Worm (Caenorhabditis elegans) whole organism, L4 larva: ENCODE data around the gene Y4C6B.4.

Source experiments
- F37D6.2 ChIP-seq: sonication (generic microtip); optimal IDR thresholded peaks from 2 replicates; lab custom pipeline; 2016; ENCODE audit warnings: mild to moderate bottlenecking, missing genetic modification characterization, missing compliant biosample characterization
- F44E2.7 ChIP-seq: fragments of 200-800 bp; sonication (Bioruptor generic); IDR thresholded peaks from 2 replicates; pipeline ENCODE4 v2.1.2; 2022; ENCODE audit warnings: missing genetic modification characterization, missing compliant biosample characterization
- R02D3.7 ChIP-seq: fragments of 150-350 bp; sonication (generic microtip); optimal IDR thresholded peaks from 3 replicates; lab custom pipeline; 2014; ENCODE audit warnings: missing biosample characterization, missing genetic modification characterization
- Y105C5A.15 ChIP-seq: fragments of 200-800 bp; sonication (Bioruptor generic); IDR thresholded peaks from 2 replicates; pipeline ENCODE4 v1.3.6; 2022; ENCODE audit warnings: missing genetic modification characterization, missing compliant biosample characterization
- Y48G9A.11 ChIP-seq: fragments of 200-800 bp; sonication (Bioruptor generic); IDR thresholded peaks from 2 replicates; pipeline ENCODE4 v1.3.6; 2022; ENCODE audit warnings: missing genetic modification reagents, missing genetic modification characterization, missing compliant biosample characterization
- Y75B8A.6 ChIP-seq: fragments of 200-800 bp; sonication (Bioruptor generic); IDR thresholded peaks from 2 replicates; pipeline ENCODE4 v1.3.6; 2022; ENCODE audit warnings: missing genetic modification reagents, missing genetic modification characterization, missing compliant biosample characterization
- ZK546.5 ChIP-seq, 2 experiments: sonication (generic microtip); optimal IDR thresholded peaks; 2 replicates each; lab custom pipeline; 2017; ENCODE audit warnings: missing biosample characterization in 2 of 2, missing genetic modification characterization in 2 of 2
- aha-1 ChIP-seq: fragments of 150-350 bp; peaks from one replicate; lab custom pipeline; 2014; ENCODE audit warnings: missing biosample characterization, missing genetic modification characterization
- ama-1 ChIP-seq: fragments of 150-350 bp; optimal IDR thresholded peaks from 2 replicates; lab custom pipeline; 2014; ENCODE audit warnings: inconsistent platforms, mixed read lengths
- arid-1 ChIP-seq: fragments of 200-800 bp; sonication (Bioruptor generic); conservative IDR thresholded peaks from 2 replicates; pipeline ENCODE4 v1.3.6; 2022; ENCODE audit warnings: missing genetic modification reagents, missing genetic modification characterization, missing compliant biosample characterization
- ceh-20 ChIP-seq: fragments of 200-800 bp; sonication (Bioruptor generic); IDR thresholded peaks from 2 replicates; pipeline ENCODE4 v1.3.6; 2022; ENCODE audit warnings: missing genetic modification reagents, missing genetic modification characterization, missing compliant biosample characterization
- ceh-32 ChIP-seq: sonication (generic microtip); optimal IDR thresholded peaks from 2 replicates; lab custom pipeline; 2016; ENCODE audit warnings: mild to moderate bottlenecking, missing genetic modification characterization, missing compliant biosample characterization; ENCODE audit not compliant: poor library complexity
- ctbp-1 ChIP-seq: fragments of 200-800 bp; sonication (Bioruptor generic); IDR thresholded peaks from 2 replicates; pipeline ENCODE4 v1.3.6; 2022; ENCODE audit warnings: missing genetic modification reagents, missing genetic modification characterization, missing compliant biosample characterization
- daf-12 ChIP-seq: fragments of 150-350 bp; optimal IDR thresholded peaks from 2 replicates; lab custom pipeline; 2014; ENCODE audit warnings: missing biosample characterization, missing genetic modification reagents, missing genetic modification characterization
- dmd-8 ChIP-seq: fragments of 200-800 bp; sonication (Bioruptor generic); IDR thresholded peaks from 2 replicates; pipeline ENCODE4 v1.3.6; 2022; ENCODE audit warnings: missing genetic modification characterization, missing compliant biosample characterization
- dmd-9 ChIP-seq: fragments of 200-800 bp; sonication (Bioruptor generic); IDR thresholded peaks from 2 replicates; pipeline ENCODE4 v1.3.6; 2022; ENCODE audit warnings: missing genetic modification reagents, missing genetic modification characterization, missing compliant biosample characterization
- dve-1 ChIP-seq: sonication (generic microtip); optimal IDR thresholded peaks from 2 replicates; lab custom pipeline; 2017; ENCODE audit warnings: antibody characterized with exemption, mild to moderate bottlenecking, missing genetic modification characterization, missing compliant biosample characterization; ENCODE audit not compliant: insufficient read depth
- egl-27 ChIP-seq: sonication (generic microtip); optimal IDR thresholded peaks from 3 replicates; lab custom pipeline; 2017; ENCODE audit warnings: missing biosample characterization, missing genetic modification reagents, missing genetic modification characterization
- egl-43 ChIP-seq: fragments of 200-800 bp; sonication (Bioruptor generic); IDR thresholded peaks from 2 replicates; pipeline ENCODE4 v1.3.6; 2022; ENCODE audit warnings: missing genetic modification reagents, missing genetic modification characterization, missing compliant biosample characterization
- gei-8 ChIP-seq: fragments of 200-800 bp; sonication (Bioruptor generic); optimal IDR thresholded peaks from 2 replicates; lab custom pipeline; 2018; ENCODE audit warnings: mild to moderate bottlenecking, missing genetic modification characterization, missing compliant biosample characterization
- hlh-30 ChIP-seq: sonication (generic microtip); optimal IDR thresholded peaks from 2 replicates; lab custom pipeline; 2017; ENCODE audit warnings: antibody characterized with exemption, mild to moderate bottlenecking, missing genetic modification characterization, missing compliant biosample characterization; ENCODE audit not compliant: insufficient read depth
- jun-1 ChIP-seq: fragments of 150-350 bp; optimal IDR thresholded peaks from 2 replicates; lab custom pipeline; 2014; ENCODE audit warnings: missing biosample characterization, missing genetic modification reagents, missing genetic modification characterization
- lin-1 ChIP-seq: fragments of 200-800 bp; sonication (Bioruptor generic); IDR thresholded peaks from 2 replicates; pipeline ENCODE4 v1.3.6; 2022; ENCODE audit warnings: missing genetic modification reagents, missing genetic modification characterization, missing compliant biosample characterization
- lin-15B ChIP-seq: fragments of 150-350 bp; sonication (generic microtip); optimal IDR thresholded peaks from 3 replicates; lab custom pipeline; 2014; ENCODE audit warnings: missing biosample characterization, missing genetic modification characterization
- lin-38 ChIP-seq: fragments of 200-800 bp; sonication (Bioruptor generic); IDR thresholded peaks from 2 replicates; pipeline ENCODE4 v1.3.6; 2022; ENCODE audit warnings: missing genetic modification reagents, missing genetic modification characterization, missing compliant biosample characterization
- lin-39 ChIP-seq: fragments of 150-350 bp; optimal IDR thresholded peaks from 2 replicates; lab custom pipeline; 2014; ENCODE audit warnings: missing biosample characterization, missing genetic modification reagents, missing genetic modification characterization
- lir-3 ChIP-seq: sonication (generic microtip); optimal IDR thresholded peaks from 2 replicates; lab custom pipeline; 2016; ENCODE audit warnings: mild to moderate bottlenecking, missing genetic modification characterization, missing compliant biosample characterization
- lsy-2 ChIP-seq, 2 experiments: fragments of 150-350 bp in 1 of 2; sonication (generic microtip) in 1 of 2; optimal IDR thresholded peaks; 2 replicates each; lab custom pipeline; 2014 to 2017; ENCODE audit warnings: missing biosample characterization in 2 of 2, missing genetic modification characterization in 2 of 2
- madf-5 ChIP-seq, 2 experiments: fragments of 200-800 bp; sonication (Bioruptor generic); IDR thresholded peaks; 2 replicates each; pipeline ENCODE4 v1.3.6; 2022; ENCODE audit warnings: missing compliant biosample characterization in 2 of 2, missing genetic modification characterization in 2 of 2
- madf-9 ChIP-seq: fragments of 200-800 bp; sonication (Bioruptor generic); conservative IDR thresholded peaks from 2 replicates; pipeline ENCODE4 v1.3.6; 2022; ENCODE audit warnings: missing genetic modification reagents, missing genetic modification characterization, missing compliant biosample characterization
- mdl-1 ChIP-seq, 2 experiments: fragments of 150-350 bp in 1 of 2; sonication (generic microtip) in 1 of 2; optimal IDR thresholded peaks; 2 replicates each; lab custom pipeline; 2014 to 2017; ENCODE audit warnings: missing biosample characterization in 2 of 2, missing genetic modification characterization in 2 of 2
- mdt-29 ChIP-seq: fragments of 200-800 bp; sonication (Bioruptor generic); IDR thresholded peaks from 2 replicates; pipeline ENCODE4 v1.3.6; 2022; ENCODE audit warnings: missing genetic modification reagents, missing genetic modification characterization, missing compliant biosample characterization
- mep-1 ChIP-seq: fragments of 150-350 bp; sonication (generic microtip); optimal IDR thresholded peaks from 3 replicates; lab custom pipeline; 2014; ENCODE audit warnings: missing biosample characterization, missing genetic modification characterization
- mes-2 ChIP-seq: sonication (generic microtip); optimal IDR thresholded peaks from 2 replicates; lab custom pipeline; 2016; ENCODE audit warnings: missing genotype, mild to moderate bottlenecking, missing genetic modification characterization, missing compliant biosample characterization; ENCODE audit not compliant: poor library complexity, severe bottlenecking
- mxl-2 ChIP-seq: fragments of 200-800 bp; sonication (Bioruptor generic); conservative IDR thresholded peaks from 2 replicates; pipeline ENCODE4 v1.3.6; 2022; ENCODE audit warnings: missing genetic modification reagents, missing genetic modification characterization, missing compliant biosample characterization
- nhr-11 ChIP-seq: fragments of 150-350 bp; optimal IDR thresholded peaks from 2 replicates; lab custom pipeline; 2014; ENCODE audit warnings: missing biosample characterization, missing genetic modification characterization
- nhr-111 ChIP-seq: fragments of 200-800 bp; sonication (Bioruptor generic); optimal IDR thresholded peaks from 2 replicates; lab custom pipeline; 2018; ENCODE audit warnings: mild to moderate bottlenecking, missing genetic modification characterization, missing compliant biosample characterization
- nhr-28 ChIP-seq: fragments of 150-350 bp; optimal IDR thresholded peaks from 2 replicates; lab custom pipeline; 2014; ENCODE audit warnings: missing biosample characterization, missing genetic modification characterization
- nhr-6 ChIP-seq: fragments of 150-350 bp; optimal IDR thresholded peaks from 2 replicates; lab custom pipeline; 2014; ENCODE audit warnings: missing biosample characterization, missing genetic modification characterization
- nhr-76 ChIP-seq: fragments of 150-350 bp; optimal IDR thresholded peaks from 2 replicates; lab custom pipeline; 2014; ENCODE audit warnings: missing biosample characterization, missing genetic modification characterization
- nhr-77 ChIP-seq: fragments of 150-350 bp; optimal IDR thresholded peaks from 2 replicates; lab custom pipeline; 2014; ENCODE audit warnings: missing biosample characterization, missing genetic modification characterization
- php-3 ChIP-seq: fragments of 200-800 bp; sonication (Bioruptor generic); IDR thresholded peaks from 2 replicates; pipeline ENCODE4 v1.3.6; 2022; ENCODE audit warnings: missing genetic modification reagents, missing genetic modification characterization, missing compliant biosample characterization
- sdz-12 ChIP-seq: fragments of 200-800 bp; sonication (Bioruptor generic); optimal IDR thresholded peaks from 2 replicates; lab custom pipeline; 2018; ENCODE audit warnings: mild to moderate bottlenecking, missing genetic modification characterization, missing compliant biosample characterization
- tra-1 ChIP-seq: fragments of 200-800 bp; sonication (Bioruptor generic); IDR thresholded peaks from 2 replicates; pipeline ENCODE4 v1.3.6; 2022; ENCODE audit warnings: missing genetic modification reagents, missing genetic modification characterization, missing compliant biosample characterization
- unc-130 ChIP-seq: sonication (generic microtip); optimal IDR thresholded peaks from 2 replicates; lab custom pipeline; 2016; ENCODE audit warnings: missing genetic modification reagents, missing genetic modification characterization, missing compliant biosample characterization
- vab-7 ChIP-seq: fragments of 200-800 bp; sonication (Bioruptor generic); IDR thresholded peaks from 2 replicates; pipeline ENCODE4 v1.3.6; 2022; ENCODE audit warnings: missing genetic modification reagents, missing genetic modification characterization, missing compliant biosample characterization

Gene Y4C6B.4

ce11 chrIV:5332178-5332577, 5.9 kb downstream of the Y4C6B.4 start, which contains the start of gene Y4C6B.3:
Y4C6B.3 (plus strand) TSS chrIV:5332478.
- TF ChIP-seq lin-1 (no peak), Y75B8A.6 (GFP tag; lab: Robert Waterston, UW) (no peak), sdz-12 (GFP tag; lab: Kevin White, UChicago) (no peak), jun-1 (tag; lab: Kevin White, UChicago) (no peak), dmd-8 (no peak)

- no peak for TF ChIP-seq lin-38 (GFP tag; lab: Robert Waterston, UW)
- peak; percentile 45 for TF ChIP-seq hlh-30 (tag; lab: Kevin White, UChicago)
- TF ChIP-seq vab-7 (GFP tag; lab: Robert Waterston, UW), result no peak
- peak in 1 of 2 experiments; percentile 38 for TF ChIP-seq mdl-1 (tag; optimal IDR thresholded peaks at IDR 0.05; lab: Kevin White, UChicago)
- no peak for TF ChIP-seq aha-1 (tag; lab: Kevin White, UChicago)
- TF ChIP-seq F37D6.2 (tag; lab: Kevin White, UChicago), result no peak
- no peak for TF ChIP-seq ceh-32 (tag; lab: Kevin White, UChicago)
- TF ChIP-seq ceh-20 (GFP tag; lab: Robert Waterston, UW), result peak; percentile 31; the same call in 1 of the 2 replicates
- no peak for TF ChIP-seq lin-39 (tag; lab: Kevin White, UChicago)
- TF ChIP-seq ZK546.5 (tag; optimal IDR thresholded peaks at IDR 0.05; lab: Kevin White, UChicago), result no peak
- TF ChIP-seq dve-1 (tag; lab: Kevin White, UChicago), result no peak
- peak; percentile 13 for TF ChIP-seq nhr-28 (tag; lab: Kevin White, UChicago)
Observed at ce11 chrIV:5333484-5333883, 7.2 kb downstream of the Y4C6B.4 start.

ce11 chrIV:5334518-5334917, 8.3 kb downstream of the Y4C6B.4 start:
- TF ChIP-seq lsy-2 (tag; optimal IDR thresholded peaks at IDR 0.05; lab: Kevin White, UChicago) (peak in 1 of 2 experiments; percentile 66), R02D3.7 (tag; lab: Kevin White, UChicago) (no peak), lin-39 (tag; lab: Kevin White, UChicago) (no peak), madf-5 (GFP tag; IDR thresholded peaks at IDR 0.05; lab: Robert Waterston, UW) (no peak), dmd-9 (GFP tag; lab: Robert Waterston, UW) (no peak), nhr-77 (tag; lab: Kevin White, UChicago) (no peak), nhr-76 (tag; lab: Kevin White, UChicago) (no peak), ctbp-1 (no peak), F44E2.7 (GFP tag; lab: Robert Waterston, UW) (no peak), tra-1 (GFP tag; lab: Robert Waterston, UW) (no peak), egl-27 (tag; lab: Kevin White, UChicago) (no peak), egl-43 (GFP tag; lab: Robert Waterston, UW) (no peak), Y105C5A.15 (0 out of 2 replicates have a peak, but pooled peaks have one; percentile 41), dmd-8 (no peak), nhr-28 (tag; lab: Kevin White, UChicago) (no peak), nhr-6 (tag; lab: Kevin White, UChicago) (no peak), mep-1 (peak; percentile 62), gei-8 (GFP tag; lab: Kevin White, UChicago) (peak; percentile 24), vab-7 (GFP tag; lab: Robert Waterston, UW) (no peak; the same call in 1 of the 2 replicates), lin-38 (GFP tag; lab: Robert Waterston, UW) (peak; percentile 79), lin-15B (no peak), mxl-2 (GFP tag; lab: Robert Waterston, UW) (no peak), nhr-111 (peak; percentile 64), sdz-12 (GFP tag; lab: Kevin White, UChicago) (no peak), ama-1 (lab: Kevin White, UChicago) (no peak), lir-3 (tag; lab: Kevin White, UChicago) (no peak), php-3 (GFP tag; lab: Robert Waterston, UW) (0 out of 2 replicates have a peak, but pooled peaks have one; percentile 27), madf-9 (peak; percentile 34; the same call in 1 of the 2 replicates), hlh-30 (tag; lab: Kevin White, UChicago) (peak; percentile 47), Y48G9A.11 (GFP tag; lab: Robert Waterston, UW) (no peak), daf-12 (tag; lab: Kevin White, UChicago) (no peak), mes-2 (no peak), arid-1 (peak; percentile 63; the same call in 1 of the 2 replicates), mdt-29 (GFP tag; lab: Robert Waterston, UW) (no peak), unc-130 (no peak), nhr-11 (no peak)
